Fruit fly (Drosophila melanogaster): Measurements from ENCODE around the gene Mi-2.

dm6 chr3L:19919981-19920380, 10.0 kb upstream of the Mi-2 start:
- TF ChIP-seq CG4617 (GFP tag; optimal IDR thresholded peaks at IDR 0.05; ENCODE audit: borderline replicate concordance) (no peak), abd-A (tag; optimal IDR thresholded peaks at IDR 0.05) (no peak), h (optimal IDR thresholded peaks at IDR 0.05) (no peak), dan (GFP tag; IDR thresholded peaks at IDR 0.05) (no peak), Oli (tag; optimal IDR thresholded peaks at IDR 0.05) (no peak), exex (tag; optimal IDR thresholded peaks at IDR 0.05) (no peak), CG3065 (GFP tag; optimal IDR thresholded peaks at IDR 0.05) (no peak), CG16779 (GFP tag; IDR thresholded peaks at IDR 0.05) (no peak), Lpt (GFP tag; optimal IDR thresholded peaks at IDR 0.05) (no peak)

All from whole organism, embryonic.